Fruit fly (Drosophila melanogaster): ENCODE measurements around the gene aub.

Gene aub

dm6 chr2L:11037583-11038517 is 36.6 kb upstream of the aub start (continued):
- TF ChIP-seq CG17802 (tag; optimal IDR thresholded peaks at IDR 0.05) (no peak), CG12391 (tag; optimal IDR thresholded peaks at IDR 0.05) (peak; percentile 78), ro (GFP tag; IDR thresholded peaks at IDR 0.05) (no peak), CG31365 (tag; optimal IDR thresholded peaks at IDR 0.05) (no peak), Mrtf (GFP tag; IDR thresholded peaks at IDR 0.05) (no peak), CG6254 (GFP tag; optimal IDR thresholded peaks at IDR 0.05) (peak; percentile 29), gcm2 (GFP tag; optimal IDR thresholded peaks at IDR 0.05) (peak; percentile 22), gsb-n (tag; optimal IDR thresholded peaks at IDR 0.05) (peak; percentile 67), Hr3 (GFP tag; optimal IDR thresholded peaks at IDR 0.05) (peak; percentile 51), CG4328 (GFP tag; optimal IDR thresholded peaks at IDR 0.05) (no peak), CrebB (tag; optimal IDR thresholded peaks at IDR 0.05) (no peak), sens-2 (GFP tag; IDR thresholded peaks at IDR 0.05) (no peak), CG15269 (tag; optimal IDR thresholded peaks at IDR 0.05) (peak; percentile 65), Kr (GFP tag; optimal IDR thresholded peaks at IDR 0.05) (no peak), caup (GFP tag; optimal IDR thresholded peaks at IDR 0.05; ENCODE audit: severe bottlenecking) (no peak), salm (tag; optimal IDR thresholded peaks at IDR 0.05) (peak; percentile 30), chn (GFP tag; optimal IDR thresholded peaks at IDR 0.05) (peak; percentile 51), crol (GFP tag; IDR thresholded peaks at IDR 0.05) (peak; percentile 88), sens (GFP tag) (peak; percentile 95), usp (GFP tag; optimal IDR thresholded peaks at IDR 0.05) (no peak), CG16779 (GFP tag; IDR thresholded peaks at IDR 0.05) (no peak), Jarid2 (GFP tag; optimal IDR thresholded peaks at IDR 0.05) (no peak), Gsc (GFP tag; IDR thresholded peaks at IDR 0.05) (no peak), CG2120 (GFP tag; optimal IDR thresholded peaks at IDR 0.05) (peak; percentile 67), Bdp1 (GFP tag; optimal IDR thresholded peaks at IDR 0.05) (no peak), crc (GFP tag; optimal IDR thresholded peaks at IDR 0.05) (no peak), Fer3 (tag; optimal IDR thresholded peaks at IDR 0.05) (peak; percentile 29), CG3065 (GFP tag; optimal IDR thresholded peaks at IDR 0.05) (no peak), Bteb2 (GFP tag; optimal IDR thresholded peaks at IDR 0.05) (peak; percentile 53), CG13123 (GFP tag; optimal IDR thresholded peaks at IDR 0.05) (peak; percentile 38), bbx (GFP tag; IDR thresholded peaks at IDR 0.05; ENCODE audit: partially characterized antibody) (no peak; the same call in 1 of the 2 replicates), Camta (GFP tag; optimal IDR thresholded peaks at IDR 0.05) (peak; percentile 31), CG11695 (GFP tag; IDR thresholded peaks at IDR 0.05) (0 out of 3 replicates have a peak, but pooled peaks have one; percentile 45), Ptx1 (GFP tag; IDR thresholded peaks at IDR 0.05) (peak; percentile 72), BEAF-32 (GFP tag; optimal IDR thresholded peaks at IDR 0.05) (no peak), CG2712 (tag; optimal IDR thresholded peaks at IDR 0.05) (peak; percentile 67), ham (GFP tag; IDR thresholded peaks at IDR 0.05) (no peak), tin (GFP tag; optimal IDR thresholded peaks at IDR 0.05) (peak; percentile 35), Myb (GFP tag; optimal IDR thresholded peaks at IDR 0.05) (peak; percentile 3), prd (optimal IDR thresholded peaks at IDR 0.05) (no peak), prd (GFP tag; IDR thresholded peaks at IDR 0.05) (peak; percentile 6; the same call in 1 of the 3 replicates), ssp (GFP tag; IDR thresholded peaks at IDR 0.05) (peak; percentile 46), fd3F (GFP tag; optimal IDR thresholded peaks at IDR 0.05) (no peak), YL-1 (GFP tag; optimal IDR thresholded peaks at IDR 0.05) (no peak), dimm (GFP tag; IDR thresholded peaks at IDR 0.05) (no peak), gro (GFP tag; optimal IDR thresholded peaks at IDR 0.05) (no peak), crp (GFP tag; optimal IDR thresholded peaks at IDR 0.05) (no peak), pho (GFP tag; optimal IDR thresholded peaks at IDR 0.05) (peak; percentile 47), chif (GFP tag; optimal IDR thresholded peaks at IDR 0.05) (peak in 1 of 2 experiments; percentile 58)

All from whole organism, embryonic.